Worm (Caenorhabditis elegans) whole organism, midembryonic: ENCODE data around the gene Y38E10A.17.

Source experiments
- T22C8.4 ChIP-seq: fragments of 200-800 bp; sonication (Bioruptor generic); IDR thresholded peaks from 2 replicates; pipeline ENCODE4 v1.3.6; 2022; ENCODE audit warnings: missing genetic modification characterization, missing compliant biosample characterization
- cog-1 ChIP-seq: sonication (generic microtip); optimal IDR thresholded peaks from 2 replicates; lab custom pipeline; 2016; ENCODE audit warnings: missing genetic modification characterization, missing compliant biosample characterization
- flt-1 ChIP-seq: fragments of 200-800 bp; sonication (Bioruptor generic); IDR thresholded peaks from 2 replicates; pipeline ENCODE4 v1.3.6; 2022; ENCODE audit warnings: missing genetic modification characterization, missing compliant biosample characterization
- klf-2 ChIP-seq: fragments of 200-800 bp; sonication (Bioruptor generic); conservative IDR thresholded peaks from 2 replicates; pipeline ENCODE4 v1.3.6; 2022; ENCODE audit warnings: missing genetic modification reagents, missing genetic modification characterization, missing compliant biosample characterization
- med-1 ChIP-seq: sonication (generic microtip); optimal IDR thresholded peaks from 2 replicates; lab custom pipeline; 2017; ENCODE audit warnings: missing genetic modification characterization, mild to moderate bottlenecking, missing compliant biosample characterization, antibody characterized with exemption, missing genetic modification reagents; ENCODE audit not compliant: insufficient read depth
- ref-1 ChIP-seq: fragments of 200-800 bp; sonication (Bioruptor generic); conservative IDR thresholded peaks from 2 replicates; pipeline ENCODE4 v1.3.6; 2022; ENCODE audit warnings: missing genetic modification reagents, missing genetic modification characterization, missing compliant biosample characterization
- tab-1 ChIP-seq: fragments of 200-800 bp; sonication (Bioruptor generic); IDR thresholded peaks from 2 replicates; pipeline ENCODE4 v1.3.6; 2022; ENCODE audit warnings: missing genetic modification characterization, missing compliant biosample characterization
- ztf-23 ChIP-seq: fragments of 200-800 bp; sonication (Bioruptor generic); IDR thresholded peaks from 2 replicates; pipeline ENCODE4 v1.3.6; 2022; ENCODE audit warnings: missing genetic modification reagents, missing genetic modification characterization, missing compliant biosample characterization
- ztf-29 ChIP-seq: fragments of 200-800 bp; sonication (Bioruptor generic); IDR thresholded peaks from 2 replicates; pipeline ENCODE4 v1.3.6; 2022; ENCODE audit warnings: missing genetic modification reagents, missing genetic modification characterization, missing compliant biosample characterization

Gene Y38E10A.17

DNA sequence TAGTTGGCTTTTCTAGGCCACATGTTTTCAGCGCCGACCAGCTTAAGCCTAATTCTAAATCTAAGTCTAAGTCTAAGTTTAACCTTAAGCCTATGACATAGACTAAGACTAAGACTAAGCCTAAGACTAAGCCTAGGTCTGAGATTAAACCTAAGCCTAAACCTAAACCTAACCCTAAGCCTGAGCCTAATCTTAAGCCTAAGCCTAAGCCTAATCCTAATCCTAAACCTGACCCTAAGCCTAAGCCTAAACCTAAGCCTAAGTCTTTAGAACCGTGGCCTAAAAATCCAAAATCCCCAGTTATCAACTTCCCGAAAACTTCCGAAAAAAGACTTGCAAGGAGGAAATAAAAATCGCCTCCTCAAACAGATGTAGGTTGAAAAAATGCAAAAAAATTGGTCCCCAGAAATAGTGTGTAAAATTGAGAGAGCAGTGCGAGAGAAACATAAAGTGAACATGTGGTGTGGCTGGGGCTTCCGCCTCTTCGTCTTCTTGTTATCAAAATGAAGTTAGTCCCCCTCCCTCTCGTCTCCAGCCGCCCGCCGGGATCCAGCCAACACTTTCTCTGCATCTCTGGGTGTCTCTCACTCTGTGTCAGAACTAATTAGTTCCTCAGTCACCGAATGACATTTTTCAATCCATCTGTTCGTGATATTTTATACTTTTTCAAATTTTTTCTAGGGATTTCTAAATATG, 25.2 kb upstream of the Y38E10A.17 start:
- TF ChIP-seq ztf-29 (GFP tag; lab: Robert Waterston, UW) = no peak
- TF ChIP-seq flt-1 (GFP tag; lab: Robert Waterston, UW) = no peak
- no peak for TF ChIP-seq klf-2 (GFP tag; lab: Robert Waterston, UW)
- TF ChIP-seq ztf-23 (GFP tag; lab: Robert Waterston, UW) = no peak
- TF ChIP-seq tab-1 = no peak
- TF ChIP-seq cog-1 (tag; lab: Kevin White, UChicago) = no peak
- TF ChIP-seq T22C8.4 (GFP tag; lab: Robert Waterston, UW) = no peak
- TF ChIP-seq med-1 (GFP tag; lab: Kevin White, UChicago) = no peak
- no peak for TF ChIP-seq ref-1 (GFP tag; lab: Robert Waterston, UW)

DNA sequence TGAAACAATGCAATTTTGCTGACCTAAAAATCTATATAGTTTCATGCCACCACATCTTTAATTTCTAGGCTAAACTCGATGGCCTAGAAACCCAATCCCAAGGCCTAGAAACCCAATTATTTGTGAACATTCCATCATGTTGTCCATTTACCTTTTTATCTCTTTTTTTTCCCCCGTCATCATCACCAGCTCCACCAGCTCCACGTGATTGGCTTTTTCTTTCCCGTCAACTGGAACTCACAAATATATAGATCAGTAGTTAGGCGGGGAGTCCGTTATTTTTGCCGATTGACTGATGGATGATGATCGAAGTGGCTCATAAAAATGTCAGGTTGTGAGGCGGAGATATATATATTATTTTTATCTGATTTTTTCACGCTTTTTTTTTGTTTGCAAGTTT, 23.8 kb upstream of the Y38E10A.17 start:
- TF ChIP-seq ref-1 (GFP tag; lab: Robert Waterston, UW) = no peak
- TF ChIP-seq ztf-23 (GFP tag; lab: Robert Waterston, UW) = no peak
- TF ChIP-seq klf-2 (GFP tag; lab: Robert Waterston, UW) = no peak
- no peak for TF ChIP-seq cog-1 (tag; lab: Kevin White, UChicago)
- no peak for TF ChIP-seq T22C8.4 (GFP tag; lab: Robert Waterston, UW)
- TF ChIP-seq ztf-29 (GFP tag; lab: Robert Waterston, UW) = no peak

- TF ChIP-seq ref-1 (GFP tag; lab: Robert Waterston, UW) = no peak
- TF ChIP-seq cog-1 (tag; lab: Kevin White, UChicago) = no peak
Measured at ce11 chrII:12657620-12658019, 23.0 kb upstream of the Y38E10A.17 start.

ce11 chrII:12655816-12656215, 21.2 kb upstream of the Y38E10A.17 start:
- TF ChIP-seq tab-1 = no peak
- TF ChIP-seq T22C8.4 (GFP tag; lab: Robert Waterston, UW) = no peak
- no peak for TF ChIP-seq ref-1 (GFP tag; lab: Robert Waterston, UW)
- no peak for TF ChIP-seq klf-2 (GFP tag; lab: Robert Waterston, UW)
- no peak for TF ChIP-seq cog-1 (tag; lab: Kevin White, UChicago)
- TF ChIP-seq ztf-23 (GFP tag; lab: Robert Waterston, UW) = no peak
- no peak for TF ChIP-seq flt-1 (GFP tag; lab: Robert Waterston, UW)
- no peak for TF ChIP-seq med-1 (GFP tag; lab: Kevin White, UChicago)
- TF ChIP-seq ztf-29 (GFP tag; lab: Robert Waterston, UW) = no peak

DNA sequence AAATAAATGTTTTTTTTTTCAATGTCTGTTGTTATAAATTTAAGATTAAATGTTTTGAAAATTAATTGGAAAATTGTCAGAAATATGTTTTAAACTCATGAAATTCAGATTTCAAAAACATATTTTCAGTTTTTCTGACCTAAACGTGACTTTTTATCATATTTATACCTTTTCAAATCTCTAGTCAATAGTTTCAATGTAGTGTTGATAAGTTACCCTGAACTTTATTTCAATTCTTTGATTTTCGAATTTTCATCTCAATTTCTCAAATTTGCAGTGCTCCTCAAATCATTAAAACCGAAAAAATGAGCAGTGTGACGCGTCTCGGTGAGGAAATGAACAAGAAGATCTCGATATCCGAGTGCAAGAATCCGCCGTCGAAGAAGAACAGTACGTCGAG, 19.8 kb upstream of the Y38E10A.17 start, which contains the start of gene rgs-4:
Gene rgs-4, plus strand, starts transcription at position 301 of the 400 bp plus-strand sequence.
- no peak for TF ChIP-seq ztf-23 (GFP tag; lab: Robert Waterston, UW)
- no peak for TF ChIP-seq klf-2 (GFP tag; lab: Robert Waterston, UW)
- no peak for TF ChIP-seq T22C8.4 (GFP tag; lab: Robert Waterston, UW)
- TF ChIP-seq cog-1 (tag; lab: Kevin White, UChicago) = no peak
- no peak for TF ChIP-seq med-1 (GFP tag; lab: Kevin White, UChicago)
- no peak for TF ChIP-seq ref-1 (GFP tag; lab: Robert Waterston, UW)
- TF ChIP-seq ztf-29 (GFP tag; lab: Robert Waterston, UW) = no peak
- no peak for TF ChIP-seq flt-1 (GFP tag; lab: Robert Waterston, UW)

DNA sequence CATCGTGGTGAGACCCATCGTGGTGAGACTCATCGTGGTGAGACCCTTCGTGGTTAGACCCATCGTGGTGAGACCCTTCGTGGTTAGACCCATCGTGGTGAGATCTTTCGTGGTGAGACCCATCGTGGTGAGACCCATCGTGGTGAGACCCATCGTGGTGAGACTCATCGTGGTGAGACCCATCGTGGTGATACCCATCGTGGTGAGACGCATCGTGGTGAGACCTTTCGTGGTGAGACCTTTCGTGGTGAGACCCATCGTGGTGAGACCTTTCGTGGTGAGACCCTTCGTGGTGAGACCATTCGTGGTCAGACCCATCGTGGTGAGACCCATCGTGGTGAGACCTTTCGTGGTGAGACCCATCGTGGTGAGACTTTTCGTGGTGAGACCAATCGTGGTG, 16.6 kb upstream of the Y38E10A.17 start:
- 0 out of 2 replicates have a peak, but pooled peaks have one; percentile 35 for TF ChIP-seq klf-2 (GFP tag; lab: Robert Waterston, UW)
- TF ChIP-seq tab-1 = peak; percentile 57; the same call in 1 of the 2 replicates

DNA sequence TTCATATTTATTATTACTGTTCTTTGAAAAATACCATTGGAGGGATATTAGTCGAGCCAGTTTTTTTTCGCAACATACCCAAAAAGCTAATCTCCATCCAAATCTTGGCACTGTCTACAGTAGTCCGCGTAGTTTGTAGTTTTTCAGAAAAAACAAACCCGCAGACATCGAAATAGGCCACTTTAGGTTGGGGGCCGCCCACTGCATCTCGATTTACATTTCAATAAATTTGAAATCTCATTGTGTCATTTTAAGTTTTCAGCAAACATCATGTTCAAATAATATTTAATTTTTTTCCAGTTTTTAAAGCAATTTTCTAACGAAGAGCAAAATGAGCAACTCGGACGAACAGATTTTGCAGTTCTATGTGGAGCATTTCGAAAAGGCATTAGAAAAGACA, 5.8 kb upstream of the Y38E10A.17 start, which contains the start of gene nhr-235:
Gene nhr-235, plus strand, starts transcription at position 301 of the 400 bp plus-strand sequence.
- TF ChIP-seq klf-2 (GFP tag; lab: Robert Waterston, UW) (no peak), flt-1 (GFP tag; lab: Robert Waterston, UW) (no peak), med-1 (GFP tag; lab: Kevin White, UChicago) (no peak), cog-1 (tag; lab: Kevin White, UChicago) (no peak), ztf-23 (GFP tag; lab: Robert Waterston, UW) (no peak)

DNA sequence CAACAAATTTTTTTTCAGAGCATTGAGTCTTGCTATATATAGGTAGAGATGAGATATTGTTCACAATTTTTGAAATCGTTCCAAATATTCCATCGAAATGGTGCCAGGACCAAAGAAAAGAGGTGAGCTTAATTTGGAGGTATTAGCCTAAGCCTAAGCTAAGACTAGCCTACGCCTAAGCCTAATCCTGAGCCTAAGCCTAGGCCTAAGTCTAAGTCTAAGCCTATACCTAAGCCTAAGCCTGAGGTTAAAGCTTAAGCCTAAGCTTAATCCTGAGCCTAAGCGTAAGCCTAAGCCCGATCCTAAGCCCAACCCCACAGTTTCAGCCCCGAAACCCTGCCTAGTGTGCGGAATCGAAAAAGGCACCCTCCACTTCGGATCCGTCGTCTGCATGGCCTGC, 2.0 kb upstream of the Y38E10A.17 start, which contains the start of gene nhr-234:
Gene nhr-234, plus strand, starts transcription at position 77 of the 400 bp plus-strand sequence.
- TF ChIP-seq T22C8.4 (GFP tag; lab: Robert Waterston, UW) (no peak), klf-2 (GFP tag; lab: Robert Waterston, UW) (no peak), flt-1 (GFP tag; lab: Robert Waterston, UW) (no peak), tab-1 (no peak), cog-1 (tag; lab: Kevin White, UChicago) (no peak), ztf-29 (GFP tag; lab: Robert Waterston, UW) (no peak), ztf-23 (GFP tag; lab: Robert Waterston, UW) (no peak), med-1 (GFP tag; lab: Kevin White, UChicago) (no peak), ref-1 (GFP tag; lab: Robert Waterston, UW) (no peak)

- TF ChIP-seq cog-1 (tag; lab: Kevin White, UChicago) (no peak), klf-2 (GFP tag; lab: Robert Waterston, UW) (no peak), med-1 (GFP tag; lab: Kevin White, UChicago) (no peak), ref-1 (GFP tag; lab: Robert Waterston, UW) (no peak), flt-1 (GFP tag; lab: Robert Waterston, UW) (no peak), ztf-29 (GFP tag; lab: Robert Waterston, UW) (no peak), tab-1 (no peak), ztf-23 (GFP tag; lab: Robert Waterston, UW) (no peak), T22C8.4 (GFP tag; lab: Robert Waterston, UW) (no peak)
Measured at ce11 chrII:12630888-12631287, 3.7 kb downstream of the Y38E10A.17 start, which contains the start of gene Y38E10A.34. TSS of gene Y38E10A.34 (plus strand) at chrII:12631188.
